Fruit fly (Drosophila melanogaster) whole organism, embryonic: Measurements from ENCODE around the gene CG46412.
A peak's percentile ranks its signal among the peaks of the same experiment; 100 is the strongest.

Experiments
- B-H2 ChIP-seq: fragments of 200-800 bp; sonication (Bioruptor generic); optimal IDR thresholded peaks from 2 replicates; lab custom pipeline; 2018; ENCODE audit warnings: missing biosample characterization, mild to moderate bottlenecking, missing genetic modification characterization
- CG10321 ChIP-seq: fragments of 200-800 bp; sonication (Bioruptor generic); IDR thresholded peaks from 2 replicates; pipeline ENCODE4 v1.3.6; 2022; ENCODE audit warnings: missing biosample characterization, missing genetic modification characterization
- CG10431 ChIP-seq: fragments of 200-800 bp; sonication (Bioruptor generic); optimal IDR thresholded peaks from 3 replicates; lab custom pipeline; 2018; ENCODE audit warnings: missing biosample characterization, mild to moderate bottlenecking, missing genetic modification characterization
- CG11504 ChIP-seq: fragments of 200-800 bp; sonication (Bioruptor generic); optimal IDR thresholded peaks from 3 replicates; lab custom pipeline; 2019; ENCODE audit warnings: missing biosample characterization, mild to moderate bottlenecking, missing genetic modification characterization, moderate library complexity
- CG12104 ChIP-seq: fragments of 200-800 bp; sonication (Bioruptor generic); optimal IDR thresholded peaks from 3 replicates; lab custom pipeline; 2016; ENCODE audit warnings: missing biosample characterization, missing genetic modification characterization
- CG14860 ChIP-seq: fragments of 200-800 bp; sonication (Bioruptor generic); IDR thresholded peaks from 3 replicates; pipeline ENCODE4 v1.3.6; 2022; ENCODE audit warnings: missing biosample characterization, missing genetic modification characterization; ENCODE audit not compliant: partially characterized antibody
- CG1529 ChIP-seq: fragments of 200-800 bp; sonication (Bioruptor generic); optimal IDR thresholded peaks from 3 replicates; lab custom pipeline; 2018; ENCODE audit warnings: missing biosample characterization, missing genetic modification characterization
- CG30431 ChIP-seq: fragments of 200-800 bp; sonication (Bioruptor generic); optimal IDR thresholded peaks from 2 replicates; lab custom pipeline; 2017; ENCODE audit warnings: missing biosample characterization, missing genetic modification characterization
- CG3065 ChIP-seq: fragments of 200-800 bp; sonication (Bioruptor generic); optimal IDR thresholded peaks from 2 replicates; lab custom pipeline; 2016; ENCODE audit warnings: missing biosample characterization, missing genetic modification characterization
- CG31224 ChIP-seq: fragments of 200-800 bp; sonication (Bioruptor generic); IDR thresholded peaks from 2 replicates; pipeline ENCODE4 v1.3.6; 2022; ENCODE audit warnings: missing biosample characterization, missing genetic modification characterization
- CG3163 ChIP-seq: fragments of 200-800 bp; sonication (Bioruptor generic); optimal IDR thresholded peaks from 3 replicates; lab custom pipeline; 2016; ENCODE audit warnings: missing biosample characterization, missing genetic modification characterization
- CG4328 ChIP-seq: fragments of 200-800 bp; sonication (Bioruptor generic); optimal IDR thresholded peaks from 3 replicates; lab custom pipeline; 2017; ENCODE audit warnings: missing biosample characterization, missing genetic modification reagents, missing genetic modification characterization
- CG4730 ChIP-seq: fragments of 200-800 bp; sonication (Bioruptor generic); IDR thresholded peaks from 2 replicates; pipeline ENCODE4 v1.3.6; 2022; ENCODE audit warnings: missing biosample characterization, missing genetic modification characterization
- CG4854 ChIP-seq: fragments of 200-800 bp; sonication (Bioruptor generic); optimal IDR thresholded peaks from 2 replicates; lab custom pipeline; 2016; ENCODE audit warnings: missing biosample characterization, missing genetic modification characterization, inconsistent platforms
- CG8359 ChIP-seq: fragments of 200-800 bp; sonication (Bioruptor generic); optimal IDR thresholded peaks from 2 replicates; lab custom pipeline; 2017; ENCODE audit warnings: missing biosample characterization, mild to moderate bottlenecking, missing genetic modification characterization, borderline replicate concordance
- CG9437 ChIP-seq: fragments of 200-800 bp; sonication (Bioruptor generic); optimal IDR thresholded peaks from 2 replicates; lab custom pipeline; 2018; ENCODE audit warnings: missing biosample characterization, mild to moderate bottlenecking, missing genetic modification characterization
- CHES-1-like ChIP-seq: fragments of 200-800 bp; sonication (Bioruptor generic); optimal IDR thresholded peaks from 2 replicates; lab custom pipeline; 2016; ENCODE audit warnings: missing biosample characterization, missing genetic modification characterization
- D ChIP-seq, 2 experiments: fragments of 200-800 bp in 1 of 2; fragments of >200 bp in 1 of 2; sonication (Bioruptor generic) in 1 of 2; optimal IDR thresholded peaks; 2 replicates in 1 of 2; 3 replicates in 1 of 2; lab custom pipeline; 2017; ENCODE audit warnings: mild to moderate bottlenecking in 1 of 2, missing biosample characterization in 1 of 2, missing genetic modification characterization in 1 of 2, missing genetic modification reagents in 1 of 2
- Dip2 ChIP-seq: fragments of 200-800 bp; sonication (Bioruptor generic); IDR thresholded peaks from 2 replicates; pipeline ENCODE4 v1.3.6; 2022; ENCODE audit warnings: missing biosample characterization, missing genetic modification characterization
- Dip3 ChIP-seq: fragments of 200-800 bp; sonication (Bioruptor generic); optimal IDR thresholded peaks from 3 replicates; lab custom pipeline; 2016; ENCODE audit warnings: missing biosample characterization, missing genetic modification characterization
- E2f1 ChIP-seq: fragments of 200-800 bp; sonication (Bioruptor generic); IDR thresholded peaks from 2 replicates; pipeline ENCODE4 v1.3.6; 2022; ENCODE audit warnings: missing biosample characterization, missing genetic modification characterization
- ERR ChIP-seq: fragments of 200-800 bp; sonication (Bioruptor generic); optimal IDR thresholded peaks from 2 replicates; lab custom pipeline; 2016; ENCODE audit warnings: missing biosample characterization, missing genetic modification characterization
- Fer1 ChIP-seq: fragments of 200-800 bp; sonication (Bioruptor generic); optimal IDR thresholded peaks from 2 replicates; lab custom pipeline; 2017; ENCODE audit warnings: missing biosample characterization, mild to moderate bottlenecking, missing genetic modification characterization
- Gsc ChIP-seq: fragments of 200-800 bp; sonication (Bioruptor generic); IDR thresholded peaks from 2 replicates; pipeline ENCODE4 v1.3.6; 2022; ENCODE audit warnings: missing biosample characterization, missing genetic modification characterization
- H2.0 ChIP-seq: fragments of 200-800 bp; sonication (Bioruptor generic); IDR thresholded peaks from 2 replicates; pipeline ENCODE4 v1.3.6; 2022; ENCODE audit warnings: missing biosample characterization, missing genetic modification characterization
- Hand ChIP-seq: fragments of 200-800 bp; sonication (Bioruptor generic); optimal IDR thresholded peaks from 2 replicates; lab custom pipeline; 2017; ENCODE audit warnings: mild to moderate bottlenecking, missing biosample characterization, missing genetic modification reagents, missing genetic modification characterization
- Hr78 ChIP-seq, 2 experiments: fragments of 200-800 bp in 1 of 2; fragments of >200 bp in 1 of 2; sonication (Bioruptor generic) in 1 of 2; optimal IDR thresholded peaks; 2 replicates each; lab custom pipeline; 2017 to 2019; ENCODE audit warnings: missing biosample characterization in 2 of 2, missing genetic modification characterization in 2 of 2, mild to moderate bottlenecking in 1 of 2, moderate library complexity in 1 of 2
- Lpt ChIP-seq: fragments of >200 bp; optimal IDR thresholded peaks from 2 replicates; lab custom pipeline; 2018; ENCODE audit warnings: missing biosample characterization, missing genetic modification characterization
- NK7.1 ChIP-seq: fragments of 200-800 bp; sonication (Bioruptor generic); optimal IDR thresholded peaks from 3 replicates; lab custom pipeline; 2016; ENCODE audit warnings: missing biosample characterization, missing genetic modification characterization
- Oli ChIP-seq: fragments of 200-800 bp; sonication (Bioruptor generic); optimal IDR thresholded peaks from 2 replicates; lab custom pipeline; 2018; ENCODE audit warnings: missing biosample characterization, mild to moderate bottlenecking, missing genetic modification characterization, moderate library complexity
- Rfx ChIP-seq: fragments of 200-800 bp; sonication (Bioruptor generic); IDR thresholded peaks from 2 replicates; pipeline ENCODE4 v1.3.6; 2022; ENCODE audit warnings: missing biosample characterization, missing genetic modification characterization
- Side ChIP-seq: fragments of 200-800 bp; sonication (Bioruptor generic); optimal IDR thresholded peaks from 2 replicates; lab custom pipeline; 2016; ENCODE audit warnings: missing biosample characterization, missing genetic modification characterization
- Sry-β ChIP-seq: fragments of 200-800 bp; sonication (Bioruptor generic); optimal IDR thresholded peaks from 2 replicates; lab custom pipeline; 2018; ENCODE audit warnings: missing biosample characterization, mild to moderate bottlenecking, missing genetic modification characterization, moderate library complexity
- Vsx1 ChIP-seq: fragments of 200-800 bp; sonication (Bioruptor generic); optimal IDR thresholded peaks from 2 replicates; lab custom pipeline; 2017; ENCODE audit warnings: missing biosample characterization, mild to moderate bottlenecking, missing genetic modification characterization, missing genetic modification reagents
- amos ChIP-seq: fragments of 200-800 bp; sonication (Bioruptor generic); IDR thresholded peaks from 2 replicates; pipeline ENCODE4 v1.3.6; 2022; ENCODE audit warnings: missing biosample characterization, missing genetic modification characterization; ENCODE audit not compliant: partially characterized antibody
- aop ChIP-seq: fragments of 200-800 bp; sonication (Bioruptor generic); IDR thresholded peaks from 2 replicates; pipeline ENCODE4 v1.3.6; 2022; ENCODE audit warnings: missing biosample characterization, missing genetic modification characterization
- ato ChIP-seq: fragments of 200-800 bp; sonication (Bioruptor generic); IDR thresholded peaks from 2 replicates; pipeline ENCODE4 v1.3.6; 2022; ENCODE audit warnings: missing biosample characterization, missing genetic modification characterization; ENCODE audit not compliant: partially characterized antibody
- emc ChIP-seq: fragments of 200-800 bp; sonication (Bioruptor generic); optimal IDR thresholded peaks from 2 replicates; lab custom pipeline; 2016; ENCODE audit warnings: missing biosample characterization, missing genetic modification characterization
- fd64A ChIP-seq: fragments of 200-800 bp; sonication (Bioruptor generic); optimal IDR thresholded peaks from 3 replicates; lab custom pipeline; 2018; ENCODE audit warnings: missing biosample characterization, mild to moderate bottlenecking, missing genetic modification characterization
- mam ChIP-seq: fragments of 200-800 bp; sonication (Bioruptor generic); optimal IDR thresholded peaks from 3 replicates; lab custom pipeline; 2016; ENCODE audit warnings: missing biosample characterization, missing genetic modification characterization
- nmo ChIP-seq: fragments of 200-800 bp; sonication (Bioruptor generic); optimal IDR thresholded peaks from 2 replicates; lab custom pipeline; 2018; ENCODE audit warnings: missing biosample characterization, mild to moderate bottlenecking, missing genetic modification characterization, moderate library complexity
- otp ChIP-seq: fragments of 200-800 bp; sonication (Bioruptor generic); IDR thresholded peaks from 3 replicates; pipeline ENCODE4, ENCODE4 v1.3.6; 2022; ENCODE audit warnings: missing biosample characterization, missing genetic modification characterization
- sc ChIP-seq, 3 experiments: fragments of >200 bp in 2 of 3; fragments of 200-800 bp in 1 of 3; sonication (Bioruptor generic) in 1 of 3; optimal IDR thresholded peaks; 2 replicates in 2 of 3; 3 replicates in 1 of 3; lab custom pipeline; 2017; ENCODE audit warnings: mild to moderate bottlenecking in 1 of 3, missing biosample characterization in 1 of 3, missing genetic modification characterization in 1 of 3, missing genetic modification reagents in 1 of 3
- sens-2 ChIP-seq: fragments of 200-800 bp; sonication (Bioruptor generic); IDR thresholded peaks from 2 replicates; pipeline ENCODE4 v1.3.6; 2022; ENCODE audit warnings: missing biosample characterization, missing genetic modification characterization
- sima ChIP-seq: fragments of 200-800 bp; sonication (Bioruptor generic); optimal IDR thresholded peaks from 2 replicates; lab custom pipeline; 2016; ENCODE audit warnings: missing biosample characterization, missing genetic modification characterization
- stc ChIP-seq: fragments of 200-800 bp; sonication (Bioruptor generic); IDR thresholded peaks from 2 replicates; pipeline ENCODE4 v1.3.6; 2022; ENCODE audit warnings: missing biosample characterization, missing genetic modification characterization
- tap ChIP-seq: fragments of 200-800 bp; optimal IDR thresholded peaks from 3 replicates; lab custom pipeline; 2019; ENCODE audit warnings: missing biosample characterization, mild to moderate bottlenecking, missing genetic modification characterization, moderate library complexity
- toy ChIP-seq: fragments of 200-800 bp; sonication (Bioruptor generic); IDR thresholded peaks from 2 replicates; pipeline ENCODE4 v1.3.6; 2022; ENCODE audit warnings: missing biosample characterization, missing genetic modification characterization
- vnd ChIP-seq: fragments of 200-800 bp; sonication (Bioruptor generic); IDR thresholded peaks from 3 replicates; pipeline ENCODE4 v1.3.6; 2022; ENCODE audit warnings: missing biosample characterization, missing genetic modification characterization; ENCODE audit not compliant: partially characterized antibody
- wor ChIP-seq: fragments of 200-800 bp; sonication (Bioruptor generic); IDR thresholded peaks from 2 replicates; pipeline ENCODE4 v1.3.6; 2022; ENCODE audit warnings: missing biosample characterization, missing genetic modification characterization
- zf30C ChIP-seq: fragments of 200-800 bp; sonication (Bioruptor generic); optimal IDR thresholded peaks from 3 replicates; lab custom pipeline; 2018; ENCODE audit warnings: missing biosample characterization, mild to moderate bottlenecking, missing genetic modification characterization

Gene CG46412

DNA sequence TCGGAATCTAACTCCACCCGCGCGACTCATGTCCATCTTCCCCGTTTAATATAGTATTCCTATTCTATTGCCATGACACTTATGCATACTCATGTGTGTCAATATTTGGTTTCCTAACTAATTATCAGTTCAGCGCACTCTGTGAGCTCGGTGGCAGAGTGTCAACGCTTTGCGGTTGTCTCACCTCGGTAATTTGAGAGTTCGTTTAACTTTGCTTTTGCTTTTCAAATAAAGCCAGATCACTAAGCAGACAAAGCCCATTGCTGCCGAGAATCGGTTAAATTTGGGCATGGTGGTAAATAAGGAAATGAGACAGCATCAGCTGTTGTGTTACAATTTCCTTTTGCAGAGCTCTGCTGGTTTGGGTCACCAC lies 23.6 kb downstream of the CG46412 start (continued):
- TF ChIP-seq D (optimal IDR thresholded peaks at IDR 0.05; lab: Kevin White, UChicago) = no peak
- TF ChIP-seq D (GFP tag; optimal IDR thresholded peaks at IDR 0.05; lab: Kevin White, UChicago) = peak; percentile 29
- TF ChIP-seq CG31224 (GFP tag; lab: Robert Waterston, UW) = no peak
- TF ChIP-seq sens-2 (GFP tag; lab: Robert Waterston, UW) = no peak
- TF ChIP-seq CG3065 = no peak
- peak; percentile 54 for TF ChIP-seq Fer1 (GFP tag; lab: Kevin White, UChicago)
- no peak for TF ChIP-seq H2.0 (GFP tag; lab: Robert Waterston, UW)
- no peak for TF ChIP-seq CG14860 (GFP tag; lab: Robert Waterston, UW)
- peak; percentile 47 for TF ChIP-seq Side (GFP tag; lab: Kevin White, UChicago)
- no peak for TF ChIP-seq amos
- no peak for TF ChIP-seq tap (tag; lab: Kevin White, UChicago)
- no peak for TF ChIP-seq sc (optimal IDR thresholded peaks at IDR 0.05; lab: Kevin White, UChicago)
- no peak for TF ChIP-seq sc (GFP tag; optimal IDR thresholded peaks at IDR 0.05; lab: Kevin White, UChicago)
- no peak for TF ChIP-seq stc (GFP tag; lab: Robert Waterston, UW)
- TF ChIP-seq CG1529 (GFP tag; lab: Kevin White, UChicago) = peak; percentile 37
- TF ChIP-seq Rfx (GFP tag; lab: Robert Waterston, UW) = peak; percentile 53; the same call in 1 of the 2 replicates
- no peak for TF ChIP-seq CG9437 (GFP tag; lab: Kevin White, UChicago)
- no peak for TF ChIP-seq toy
- TF ChIP-seq Gsc (GFP tag; lab: Robert Waterston, UW) = no peak
- peak; percentile 23 for TF ChIP-seq CG10431 (GFP tag; lab: Kevin White, UChicago)
- no peak for TF ChIP-seq emc
- TF ChIP-seq aop (GFP tag; lab: Robert Waterston, UW) = no peak
- no peak for TF ChIP-seq Dip3 (GFP tag; lab: Kevin White, UChicago)
- TF ChIP-seq Hr78 (GFP tag; optimal IDR thresholded peaks at IDR 0.05; lab: Kevin White, UChicago) = peak in 1 of 2 experiments; percentile 58
- peak; percentile 6 for TF ChIP-seq CG4328 (GFP tag; lab: Kevin White, UChicago)
- TF ChIP-seq Oli (tag; lab: Kevin White, UChicago) = no peak
- TF ChIP-seq otp (GFP tag; lab: Robert Waterston, UW) = no peak
- TF ChIP-seq nmo (GFP tag; lab: Kevin White, UChicago) = no peak
- no peak for TF ChIP-seq wor (GFP tag; lab: Robert Waterston, UW)
- TF ChIP-seq CG10321 (GFP tag; lab: Robert Waterston, UW) = no peak
- TF ChIP-seq NK7.1 (GFP tag; lab: Kevin White, UChicago) = no peak
- no peak for TF ChIP-seq mam
- TF ChIP-seq zf30C (GFP tag; lab: Kevin White, UChicago) = no peak
- no peak for TF ChIP-seq B-H2 (GFP tag; lab: Kevin White, UChicago)
- no peak for TF ChIP-seq sima
- TF ChIP-seq ERR (GFP tag; lab: Kevin White, UChicago) = no peak
- no peak for TF ChIP-seq CG3163 (GFP tag; lab: Kevin White, UChicago)
- peak; percentile 60 for TF ChIP-seq fd64A (GFP tag; lab: Kevin White, UChicago)
- TF ChIP-seq CHES-1-like (GFP tag; lab: Kevin White, UChicago) = peak; percentile 8
- TF ChIP-seq ato (GFP tag; lab: Robert Waterston, UW) = no peak
- TF ChIP-seq CG11504 = peak; percentile 13
- TF ChIP-seq vnd (GFP tag; lab: Robert Waterston, UW) = no peak
- peak; percentile 52 for TF ChIP-seq CG8359
- TF ChIP-seq Lpt (GFP tag; lab: Kevin White, UChicago) = no peak
- no peak for TF ChIP-seq CG12104
- TF ChIP-seq Dip2 (GFP tag; lab: Robert Waterston, UW) = no peak
- TF ChIP-seq Hand (GFP tag; lab: Kevin White, UChicago) = no peak
- 0 out of 2 replicates have a peak, but pooled peaks have one; percentile 13 for TF ChIP-seq CG4730 (GFP tag; lab: Robert Waterston, UW)
- TF ChIP-seq CG30431 (GFP tag; lab: Kevin White, UChicago) = no peak
- no peak for TF ChIP-seq Sry-β (GFP tag; lab: Kevin White, UChicago)
- peak; percentile 2 for TF ChIP-seq CG4854
- peak; percentile 80 for TF ChIP-seq Vsx1 (GFP tag; lab: Kevin White, UChicago)
- TF ChIP-seq E2f1 (GFP tag; lab: Robert Waterston, UW) = no peak
